Fruit fly (Drosophila melanogaster): ENCODE data around the gene ctp.
A peak's percentile ranks its signal among the peaks of the same experiment; 100 is the strongest.

The ctp gene

dm6 chrX:4684444-4684924 lies 3.1 kb upstream of the ctp start:
- TF ChIP-seq sv (GFP tag; optimal IDR thresholded peaks at IDR 0.05), result peak; percentile 69
- peak; percentile 55 for TF ChIP-seq Mio (GFP tag; optimal IDR thresholded peaks at IDR 0.05)
- peak; percentile 86 for TF ChIP-seq rgr (GFP tag; optimal IDR thresholded peaks at IDR 0.05)
- peak; percentile 96 for TF ChIP-seq Jra (GFP tag; optimal IDR thresholded peaks at IDR 0.05)
- TF ChIP-seq lola (GFP tag; optimal IDR thresholded peaks at IDR 0.05), result no peak
- no peak for TF ChIP-seq Dfd (GFP tag; optimal IDR thresholded peaks at IDR 0.05)
- no peak for TF ChIP-seq brk (GFP tag; optimal IDR thresholded peaks at IDR 0.05)
- peak; percentile 69 for TF ChIP-seq dsf (GFP tag; optimal IDR thresholded peaks at IDR 0.05; ENCODE audit: borderline replicate concordance)
- TF ChIP-seq br (GFP tag; optimal IDR thresholded peaks at IDR 0.05), result peak; percentile 87
- TF ChIP-seq ey (GFP tag; optimal IDR thresholded peaks at IDR 0.05), result peak; percentile 89
- peak; percentile 24 to 36 for TF ChIP-seq dl (GFP tag; optimal IDR thresholded peaks at IDR 0.05; ENCODE audit: insufficient read depth in 1 of 2, partially characterized antibody in 2 of 2)
- TF ChIP-seq Hnf4 (GFP tag; optimal IDR thresholded peaks at IDR 0.05), result peak; percentile 88
- TF ChIP-seq GATAd (GFP tag; optimal IDR thresholded peaks at IDR 0.05), result peak; percentile 19
- peak; percentile 79 for TF ChIP-seq OdsH (GFP tag; optimal IDR thresholded peaks at IDR 0.05)
- TF ChIP-seq foxo (GFP tag; optimal IDR thresholded peaks at IDR 0.05), result peak in 1 of 2 experiments; percentile 91
- peak; percentile 88 for TF ChIP-seq tai (GFP tag; optimal IDR thresholded peaks at IDR 0.05)
- no peak for TF ChIP-seq pan (optimal IDR thresholded peaks at IDR 0.05)
- TF ChIP-seq fru (GFP tag; optimal IDR thresholded peaks at IDR 0.05), result peak; percentile 88
- peak; percentile 86 for TF ChIP-seq jim (GFP tag; optimal IDR thresholded peaks at IDR 0.05)
- TF ChIP-seq CrebA (GFP tag; optimal IDR thresholded peaks at IDR 0.05; ENCODE audit: borderline replicate concordance), result no peak
- peak; percentile 75 for TF ChIP-seq psq (GFP tag; optimal IDR thresholded peaks at IDR 0.05)
- TF ChIP-seq usp (GFP tag; optimal IDR thresholded peaks at IDR 0.05), result no peak
- peak; percentile 65 for TF ChIP-seq CG9705 (GFP tag; optimal IDR thresholded peaks at IDR 0.05)
- TF ChIP-seq Myc (optimal IDR thresholded peaks at IDR 0.05), result no peak
- no peak for TF ChIP-seq Rel (GFP tag; optimal IDR thresholded peaks at IDR 0.05)
- peak; percentile 100 for TF ChIP-seq Rel (tag; optimal IDR thresholded peaks at IDR 0.05)
- peak; percentile 76 for TF ChIP-seq dmrt93B (GFP tag; optimal IDR thresholded peaks at IDR 0.05)
- peak; percentile 68 for TF ChIP-seq CG32264 (GFP tag; optimal IDR thresholded peaks at IDR 0.05)
- TF ChIP-seq Hr78 (GFP tag; optimal IDR thresholded peaks at IDR 0.05), result no peak
- peak; percentile 86 for TF ChIP-seq Hr83 (GFP tag; optimal IDR thresholded peaks at IDR 0.05; ENCODE audit: poor library complexity, severe bottlenecking)
- peak; percentile 36 for TF ChIP-seq sage (GFP tag; optimal IDR thresholded peaks at IDR 0.05)
- TF ChIP-seq N (GFP tag; optimal IDR thresholded peaks at IDR 0.05), result no peak
- TF ChIP-seq Abd-B (GFP tag; optimal IDR thresholded peaks at IDR 0.05), result no peak
- TF ChIP-seq h (GFP tag; optimal IDR thresholded peaks at IDR 0.05), result peak; percentile 89
- TF ChIP-seq Sp1 (GFP tag; optimal IDR thresholded peaks at IDR 0.05), result peak; percentile 84
- peak; percentile 76 for TF ChIP-seq woc (GFP tag; optimal IDR thresholded peaks at IDR 0.05)
- TF ChIP-seq Dif (GFP tag; optimal IDR thresholded peaks at IDR 0.05; ENCODE audit: partially characterized antibody), result peak; percentile 54
- TF ChIP-seq HLH106 (tag; optimal IDR thresholded peaks at IDR 0.05), result peak; percentile 89
- TF ChIP-seq Vsx2 (GFP tag; optimal IDR thresholded peaks at IDR 0.05; ENCODE audit: partially characterized antibody), result no peak

- TF ChIP-seq Myc (optimal IDR thresholded peaks at IDR 0.05), result no peak
- no peak for TF ChIP-seq lola (GFP tag; optimal IDR thresholded peaks at IDR 0.05)
- TF ChIP-seq dmrt93B (GFP tag; optimal IDR thresholded peaks at IDR 0.05), result no peak
- peak; percentile 15 for TF ChIP-seq Dif (GFP tag; optimal IDR thresholded peaks at IDR 0.05; ENCODE audit: partially characterized antibody)
- TF ChIP-seq GATAd (GFP tag; optimal IDR thresholded peaks at IDR 0.05), result no peak
- TF ChIP-seq dl (GFP tag; optimal IDR thresholded peaks at IDR 0.05; ENCODE audit: insufficient read depth in 1 of 2, partially characterized antibody in 2 of 2), result peak in 1 of 2 experiments; percentile 52
- no peak for TF ChIP-seq pan (optimal IDR thresholded peaks at IDR 0.05)
- no peak for TF ChIP-seq usp (GFP tag; optimal IDR thresholded peaks at IDR 0.05)
- TF ChIP-seq sage (GFP tag; optimal IDR thresholded peaks at IDR 0.05), result peak; percentile 17
- TF ChIP-seq psq (GFP tag; optimal IDR thresholded peaks at IDR 0.05), result peak; percentile 1
- no peak for TF ChIP-seq Dfd (GFP tag; optimal IDR thresholded peaks at IDR 0.05)
- no peak for TF ChIP-seq Abd-B (GFP tag; optimal IDR thresholded peaks at IDR 0.05)
- no peak for TF ChIP-seq Vsx2 (GFP tag; optimal IDR thresholded peaks at IDR 0.05; ENCODE audit: partially characterized antibody)
- no peak for TF ChIP-seq jim (GFP tag; optimal IDR thresholded peaks at IDR 0.05)
- peak; percentile 66 for TF ChIP-seq Sp1 (GFP tag; optimal IDR thresholded peaks at IDR 0.05)
- no peak for TF ChIP-seq Mio (GFP tag; optimal IDR thresholded peaks at IDR 0.05)
- no peak for TF ChIP-seq Hnf4 (GFP tag; optimal IDR thresholded peaks at IDR 0.05)
- TF ChIP-seq woc (GFP tag; optimal IDR thresholded peaks at IDR 0.05), result no peak
- TF ChIP-seq ey (GFP tag; optimal IDR thresholded peaks at IDR 0.05), result no peak
- TF ChIP-seq CrebA (GFP tag; optimal IDR thresholded peaks at IDR 0.05; ENCODE audit: borderline replicate concordance), result no peak
- TF ChIP-seq h (GFP tag; optimal IDR thresholded peaks at IDR 0.05), result peak; percentile 21
- TF ChIP-seq foxo (GFP tag; optimal IDR thresholded peaks at IDR 0.05), result no peak
- TF ChIP-seq Jra (GFP tag; optimal IDR thresholded peaks at IDR 0.05), result peak; percentile 36
- no peak for TF ChIP-seq CG32264 (GFP tag; optimal IDR thresholded peaks at IDR 0.05)
- TF ChIP-seq CG9705 (GFP tag; optimal IDR thresholded peaks at IDR 0.05), result no peak
- TF ChIP-seq sv (GFP tag; optimal IDR thresholded peaks at IDR 0.05), result no peak
- peak; percentile 69 for TF ChIP-seq Rel (GFP tag; optimal IDR thresholded peaks at IDR 0.05)
- peak; percentile 99 for TF ChIP-seq Rel (tag; optimal IDR thresholded peaks at IDR 0.05)
- TF ChIP-seq br (GFP tag; optimal IDR thresholded peaks at IDR 0.05), result no peak
- TF ChIP-seq tai (GFP tag; optimal IDR thresholded peaks at IDR 0.05), result no peak
- no peak for TF ChIP-seq dsf (GFP tag; optimal IDR thresholded peaks at IDR 0.05; ENCODE audit: borderline replicate concordance)
- no peak for TF ChIP-seq OdsH (GFP tag; optimal IDR thresholded peaks at IDR 0.05)
- no peak for TF ChIP-seq Hr78 (GFP tag; optimal IDR thresholded peaks at IDR 0.05)
- TF ChIP-seq brk (GFP tag; optimal IDR thresholded peaks at IDR 0.05), result no peak
- peak; percentile 58 for TF ChIP-seq N (GFP tag; optimal IDR thresholded peaks at IDR 0.05)
- TF ChIP-seq fru (GFP tag; optimal IDR thresholded peaks at IDR 0.05), result peak; percentile 32
- no peak for TF ChIP-seq Hr83 (GFP tag; optimal IDR thresholded peaks at IDR 0.05; ENCODE audit: poor library complexity, severe bottlenecking)
- TF ChIP-seq rgr (GFP tag; optimal IDR thresholded peaks at IDR 0.05), result no peak
- peak; percentile 3 for TF ChIP-seq HLH106 (tag; optimal IDR thresholded peaks at IDR 0.05)
Measured at dm6 chrX:4686150-4686549, 1.4 kb upstream of the ctp start.
